Worm (Caenorhabditis elegans) whole organism, L4/young adult: Measurements from ENCODE around the gene try-10.

Experiments
- W03F9.2 ChIP-seq: fragments of 150-350 bp; optimal IDR thresholded peaks from 2 replicates; lab custom pipeline; 2014; ENCODE audit warnings: missing biosample characterization, missing genetic modification characterization
- him-1 ChIP-seq: sonication (generic microtip); optimal IDR thresholded peaks from 2 replicates; lab custom pipeline; 2016; ENCODE audit warnings: missing genotype, missing genetic modification reagents, missing genetic modification characterization, missing compliant biosample characterization

- TF ChIP-seq W03F9.2 (tag; lab: Kevin White, UChicago) (no peak), him-1 (tag; lab: Kevin White, UChicago) (no peak)
Measured at ce11 chrV:12992891-12993290, 20.2 kb downstream of the try-10 start, which contains the start of the genes F15B9.11 and dsl-7.
